Worm (Caenorhabditis elegans): ENCODE data around the gene srxa-19.

The srxa-19 gene

DNA sequence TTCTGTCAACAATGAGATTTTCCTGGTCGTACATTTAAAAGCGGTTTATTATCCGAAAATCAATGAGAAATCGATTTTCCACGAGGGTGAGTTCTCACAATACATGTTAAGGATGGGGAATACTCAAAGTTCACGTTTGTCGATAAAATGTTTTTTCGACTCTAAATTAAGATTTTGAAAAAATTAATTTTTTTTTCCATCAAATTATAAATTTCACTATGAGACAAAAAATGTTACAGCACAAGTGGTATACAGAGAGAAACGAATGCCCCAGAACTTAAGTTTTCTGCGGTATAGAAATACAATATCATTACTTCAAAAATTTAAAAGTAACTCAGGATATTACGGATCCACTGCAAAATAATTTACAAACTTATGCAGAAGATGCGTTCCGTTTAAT is 44.3 kb downstream of the srxa-19 start, which contains the start of gene R04B5.1:
TSS of gene R04B5.1 (minus strand) at position 101 of the 400 bp plus-strand sequence.
- TF ChIP-seq gei-8 (GFP tag; optimal IDR thresholded peaks at IDR 0.05) (no peak), rbr-2 (tag; optimal IDR thresholded peaks at IDR 0.05) (no peak), ctbp-1 (GFP tag; IDR thresholded peaks at IDR 0.05) (no peak), zip-2 (tag; optimal IDR thresholded peaks at IDR 0.05) (no peak), zag-1 (tag; optimal IDR thresholded peaks at IDR 0.05) (no peak), madf-9 (GFP tag; conservative IDR thresholded peaks at IDR 0.05) (no peak), lin-1 (GFP tag; IDR thresholded peaks at IDR 0.05) (no peak), ces-1 (GFP tag; optimal IDR thresholded peaks at IDR 0.05) (no peak), dmd-8 (GFP tag; IDR thresholded peaks at IDR 0.05) (no peak), Y48G9A.11 (GFP tag; IDR thresholded peaks at IDR 0.05) (no peak), ceh-20 (GFP tag; IDR thresholded peaks at IDR 0.05) (no peak), arid-1 (GFP tag; conservative IDR thresholded peaks at IDR 0.05) (no peak), nhr-10 (tag; optimal IDR thresholded peaks at IDR 0.05) (no peak)

DNA sequence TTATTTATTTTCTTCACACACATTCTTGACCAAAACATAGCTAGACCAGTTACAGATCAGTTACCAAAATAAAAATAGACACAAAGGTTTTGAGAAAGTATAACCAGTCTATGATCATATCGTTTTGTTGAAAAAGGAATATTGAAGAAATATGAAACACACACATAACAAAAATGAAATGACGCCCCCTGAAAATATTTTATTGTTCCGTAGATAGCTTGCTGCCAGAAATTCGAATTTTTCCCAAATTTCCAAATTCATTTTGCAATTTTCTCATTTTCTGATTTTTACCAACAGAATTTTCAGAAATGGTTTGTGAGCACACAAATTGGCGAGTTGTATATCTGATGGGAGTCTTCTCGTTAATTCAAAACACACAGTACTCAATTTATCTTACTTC is 47.1 kb downstream of the srxa-19 start, which contains the start of gene F57A8.7:
TSS of gene F57A8.7 (plus strand) at position 301 of the 400 bp plus-strand sequence.
- TF ChIP-seq T20F7.1 (GFP tag; optimal IDR thresholded peaks at IDR 0.05) (no peak), mes-2 (tag; optimal IDR thresholded peaks at IDR 0.05; ENCODE audit: poor library complexity, severe bottlenecking) (no peak), nhr-42 (GFP tag; IDR thresholded peaks at IDR 0.05) (no peak), D1046.2 (GFP tag; IDR thresholded peaks at IDR 0.05) (no peak), Y105C5A.15 (GFP tag; IDR thresholded peaks at IDR 0.05) (no peak), madf-9 (GFP tag; conservative IDR thresholded peaks at IDR 0.05) (no peak), mxl-3 (GFP tag; optimal IDR thresholded peaks at IDR 0.05) (no peak), mep-1 (tag; optimal IDR thresholded peaks at IDR 0.05) (no peak), tra-1 (GFP tag; IDR thresholded peaks at IDR 0.05) (no peak), snpc-4 (tag; optimal IDR thresholded peaks at IDR 0.05) (no peak), dmd-6 (GFP tag; IDR thresholded peaks at IDR 0.05) (no peak)

DNA sequence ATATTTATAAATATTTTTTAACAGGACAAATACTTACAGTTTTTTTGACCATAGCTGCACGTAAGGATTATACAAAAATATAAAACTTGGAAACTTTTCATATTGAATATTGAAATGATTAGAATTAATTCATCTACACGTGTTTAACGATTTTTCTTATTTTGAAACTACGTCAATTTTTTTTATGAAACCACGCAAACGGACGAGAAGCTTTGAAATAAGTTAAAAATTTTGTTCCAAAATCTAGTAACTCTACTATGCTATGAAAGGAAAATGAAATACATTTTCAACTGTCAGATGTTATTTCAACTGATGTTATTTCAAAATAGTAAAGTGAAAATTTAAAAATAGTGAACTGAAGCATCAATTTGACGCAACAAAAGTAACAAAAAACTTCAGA is 48.8 kb downstream of the srxa-19 start, which contains the start of gene F57A8.6:
TSS of gene F57A8.6 (minus strand) at position 101 of the 400 bp plus-strand sequence.
- no peak for TF ChIP-seq ceh-82 (tag; optimal IDR thresholded peaks at IDR 0.05)

DNA sequence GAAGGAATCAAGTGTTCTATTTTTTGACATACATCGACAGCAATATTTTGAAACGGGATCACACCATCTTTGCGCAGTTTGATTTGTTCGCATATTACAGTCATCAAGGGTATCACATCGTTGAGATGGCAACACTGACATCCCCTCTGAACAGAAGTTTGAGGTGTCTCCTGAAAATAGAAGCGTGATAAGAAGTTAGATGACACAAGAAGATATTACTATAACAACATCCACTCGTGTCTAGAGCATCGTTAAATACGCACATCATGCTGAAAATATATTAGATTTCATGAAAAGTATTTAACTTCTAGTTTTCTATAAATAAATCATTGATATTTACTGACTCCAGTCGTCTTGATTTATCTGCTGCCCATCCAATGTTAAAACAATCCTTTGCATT is 49.8 kb downstream of the srxa-19 start:
- TF ChIP-seq lin-39 (tag; optimal IDR thresholded peaks at IDR 0.05) (no peak), unc-62 (GFP tag; optimal IDR thresholded peaks at IDR 0.05 in 1 of 2) (peak in 1 of 2 experiments; percentile 91), unc-62 (tag; optimal IDR thresholded peaks at IDR 0.05) (no peak)
